Worm (Caenorhabditis elegans) whole organism, L4 larva: ENCODE data around the gene B0496.2.
A peak's percentile ranks its signal among the peaks of the same experiment; 100 is the strongest.

Experiments used
- fos-1 ChIP-seq: fragments of 150-350 bp; optimal IDR thresholded peaks from 2 replicates; lab custom pipeline; 2014; ENCODE audit warnings: missing biosample characterization, missing genetic modification characterization
- jun-1 ChIP-seq: fragments of 150-350 bp; optimal IDR thresholded peaks from 2 replicates; lab custom pipeline; 2014; ENCODE audit warnings: missing biosample characterization, missing genetic modification reagents, missing genetic modification characterization
- mdt-29 ChIP-seq: fragments of 200-800 bp; sonication (Bioruptor generic); IDR thresholded peaks from 2 replicates; pipeline ENCODE4 v1.3.6; 2022; ENCODE audit warnings: missing genetic modification reagents, missing genetic modification characterization, missing compliant biosample characterization
- unc-62 ChIP-seq, 3 experiments: fragments of 150-350 bp in 1 of 3; sonication (generic microtip); optimal IDR thresholded peaks in 2 of 3; peaks in 1 of 3; 1 replicate in 1 of 3; 2 replicates in 2 of 3; lab custom pipeline; 2014 to 2017; ENCODE audit warnings: missing biosample characterization in 3 of 3, missing genetic modification characterization in 3 of 3, missing genetic modification reagents in 3 of 3, missing genotype in 1 of 3
- zag-1 ChIP-seq: fragments of 150-350 bp; optimal IDR thresholded peaks from 2 replicates; lab custom pipeline; 2014; ENCODE audit warnings: missing biosample characterization, missing genetic modification characterization

DNA sequence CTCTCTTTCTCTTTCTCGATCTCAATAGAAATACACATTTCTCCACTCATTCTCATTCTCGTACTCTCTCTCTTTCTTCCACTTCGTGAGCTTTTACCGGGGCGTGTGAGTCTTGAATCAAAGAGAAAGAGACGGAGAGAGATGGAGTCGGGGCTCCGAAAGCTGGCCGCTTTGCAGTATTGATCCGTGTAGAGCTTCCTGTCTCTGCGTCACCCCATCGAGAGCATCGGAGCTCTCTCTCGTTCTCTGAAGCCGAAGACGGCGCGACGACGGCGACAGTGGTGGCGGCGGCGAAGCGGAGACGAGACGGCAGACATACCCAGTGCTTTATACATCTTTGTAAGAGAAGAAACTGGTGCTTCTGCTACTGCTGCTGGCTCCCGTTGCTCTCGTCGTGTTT lies 45.6 kb upstream of the B0496.2 start:
- TF ChIP-seq mdt-29 = no peak
- no peak for TF ChIP-seq jun-1 (tag; lab: Kevin White, UChicago)
- peak in 1 of 2 experiments; percentile 61 for TF ChIP-seq unc-62 (GFP tag; optimal IDR thresholded peaks at IDR 0.05 in 1 of 2; lab: Kevin White, UChicago)
- no peak for TF ChIP-seq unc-62 (tag; optimal IDR thresholded peaks at IDR 0.05; lab: Kevin White, UChicago)
- TF ChIP-seq fos-1 = no peak
- TF ChIP-seq zag-1 = no peak
